Fruit fly (Drosophila melanogaster) whole organism, embryonic: Measurements from ENCODE around the gene CG33640.

Experiments
- BtbVII ChIP-seq: fragments of 200-800 bp; sonication (Bioruptor generic); optimal IDR thresholded peaks from 3 replicates; lab custom pipeline; 2017; ENCODE audit warnings: missing biosample characterization, mild to moderate bottlenecking, missing genetic modification characterization
- CG10147 ChIP-seq: fragments of 200-800 bp; sonication (Bioruptor generic); optimal IDR thresholded peaks from 2 replicates; lab custom pipeline; 2019; ENCODE audit warnings: missing biosample characterization, mild to moderate bottlenecking, missing genetic modification characterization, moderate library complexity
- CG10654 ChIP-seq: fragments of 200-800 bp; sonication (Bioruptor generic); optimal IDR thresholded peaks from 2 replicates; lab custom pipeline; 2016; ENCODE audit warnings: missing biosample characterization, missing genetic modification characterization
- CG11456 ChIP-seq: fragments of 200-800 bp; sonication (Bioruptor generic); IDR thresholded peaks from 3 replicates; pipeline ENCODE4 v1.3.6; 2022; ENCODE audit warnings: missing biosample characterization, missing genetic modification characterization
- CG11723 ChIP-seq: fragments of 200-800 bp; sonication (Bioruptor generic); optimal IDR thresholded peaks from 2 replicates; lab custom pipeline; 2017; ENCODE audit warnings: missing biosample characterization, mild to moderate bottlenecking, missing genetic modification characterization
- CG12104 ChIP-seq: fragments of 200-800 bp; sonication (Bioruptor generic); optimal IDR thresholded peaks from 3 replicates; lab custom pipeline; 2016; ENCODE audit warnings: missing biosample characterization, missing genetic modification characterization
- CG12219 ChIP-seq: fragments of 200-800 bp; sonication (Bioruptor generic); optimal IDR thresholded peaks from 3 replicates; lab custom pipeline; 2018; ENCODE audit warnings: missing biosample characterization, mild to moderate bottlenecking, missing genetic modification characterization
- CG12391 ChIP-seq: fragments of 200-800 bp; sonication (Bioruptor generic); optimal IDR thresholded peaks from 3 replicates; lab custom pipeline; 2018; ENCODE audit warnings: missing biosample characterization, mild to moderate bottlenecking, missing genetic modification characterization, moderate library complexity
- CG15479 ChIP-seq: fragments of 200-800 bp; sonication (Bioruptor generic); optimal IDR thresholded peaks from 3 replicates; lab custom pipeline; 2019; ENCODE audit warnings: missing biosample characterization, mild to moderate bottlenecking, missing genetic modification characterization, moderate library complexity
- CG17328 ChIP-seq: fragments of 200-800 bp; sonication (Bioruptor generic); IDR thresholded peaks from 2 replicates; pipeline ENCODE4 v1.3.6; 2022; ENCODE audit warnings: missing biosample characterization, missing genetic modification characterization
- CG17612 ChIP-seq: fragments of 200-800 bp; sonication (Bioruptor generic); IDR thresholded peaks from 2 replicates; pipeline ENCODE4 v1.3.6; 2022; ENCODE audit warnings: missing biosample characterization, missing genetic modification characterization
- CG18262 ChIP-seq: fragments of 200-800 bp; optimal IDR thresholded peaks from 3 replicates; lab custom pipeline; 2019; ENCODE audit warnings: missing biosample characterization, mild to moderate bottlenecking, missing genetic modification characterization, moderate library complexity
- CG1832 ChIP-seq: fragments of 200-800 bp; sonication (Bioruptor generic); optimal IDR thresholded peaks from 2 replicates; lab custom pipeline; 2017; ENCODE audit warnings: missing biosample characterization, mild to moderate bottlenecking, missing genetic modification characterization, inconsistent platforms
- CG18619 ChIP-seq: fragments of 200-800 bp; sonication (Bioruptor generic); optimal IDR thresholded peaks from 3 replicates; lab custom pipeline; 2017; ENCODE audit warnings: missing biosample characterization, mild to moderate bottlenecking, missing genetic modification characterization
- CG2199 ChIP-seq: fragments of 200-800 bp; sonication (Bioruptor generic); IDR thresholded peaks from 3 replicates; pipeline ENCODE4 v1.3.6; 2022; ENCODE audit warnings: missing biosample characterization, missing genetic modification characterization
- CG2875 ChIP-seq: fragments of 200-800 bp; sonication (Bioruptor generic); optimal IDR thresholded peaks from 2 replicates; lab custom pipeline; 2017; ENCODE audit warnings: missing biosample characterization, mild to moderate bottlenecking, missing genetic modification characterization, missing genetic modification reagents
- CG31224 ChIP-seq: fragments of 200-800 bp; sonication (Bioruptor generic); IDR thresholded peaks from 2 replicates; pipeline ENCODE4 v1.3.6; 2022; ENCODE audit warnings: missing biosample characterization, missing genetic modification characterization
- CG3281 ChIP-seq: fragments of 200-800 bp; sonication (Bioruptor generic); optimal IDR thresholded peaks from 3 replicates; lab custom pipeline; 2017; ENCODE audit warnings: missing biosample characterization, mild to moderate bottlenecking, missing genetic modification characterization
- CG33213 ChIP-seq: fragments of 200-800 bp; sonication (Bioruptor generic); optimal IDR thresholded peaks from 3 replicates; lab custom pipeline; 2016; ENCODE audit warnings: missing biosample characterization, missing genetic modification characterization
- CG4730 ChIP-seq: fragments of 200-800 bp; sonication (Bioruptor generic); IDR thresholded peaks from 2 replicates; pipeline ENCODE4 v1.3.6; 2022; ENCODE audit warnings: missing biosample characterization, missing genetic modification characterization
- CG5953 ChIP-seq: fragments of 200-800 bp; sonication (Bioruptor generic); IDR thresholded peaks from 2 replicates; pipeline ENCODE4 v1.3.6; 2022; ENCODE audit warnings: missing biosample characterization, missing genetic modification characterization
- CG6791 ChIP-seq: fragments of 200-800 bp; sonication (Bioruptor generic); IDR thresholded peaks from 3 replicates; pipeline ENCODE4 v1.3.6; 2022; ENCODE audit warnings: missing biosample characterization, missing genetic modification characterization; ENCODE audit not compliant: partially characterized antibody
- CG7357 ChIP-seq: fragments of 200-800 bp; sonication (Bioruptor generic); IDR thresholded peaks from 3 replicates; pipeline ENCODE4 v1.3.6; 2022; ENCODE audit warnings: missing biosample characterization, missing genetic modification characterization
- CG7745 ChIP-seq: fragments of 200-800 bp; sonication (Bioruptor generic); optimal IDR thresholded peaks from 2 replicates; lab custom pipeline; 2018; ENCODE audit warnings: missing biosample characterization, mild to moderate bottlenecking, missing genetic modification characterization, moderate library complexity
- CG8478 ChIP-seq: fragments of >200 bp; optimal IDR thresholded peaks from 2 replicates; lab custom pipeline; 2018
- CG9609 ChIP-seq: fragments of 200-800 bp; sonication (Bioruptor generic); optimal IDR thresholded peaks from 3 replicates; lab custom pipeline; 2016; ENCODE audit warnings: missing biosample characterization, missing genetic modification characterization
- Elba2 ChIP-seq: fragments of 200-800 bp; sonication (Bioruptor generic); optimal IDR thresholded peaks from 3 replicates; lab custom pipeline; 2016; ENCODE audit warnings: missing biosample characterization, missing genetic modification characterization
- HLHmδ ChIP-seq: fragments of 200-800 bp; sonication (Bioruptor generic); optimal IDR thresholded peaks from 2 replicates; lab custom pipeline; 2018; ENCODE audit warnings: missing biosample characterization, mild to moderate bottlenecking, missing genetic modification characterization, moderate library complexity
- Hmx ChIP-seq: fragments of 200-800 bp; sonication (Bioruptor generic); optimal IDR thresholded peaks from 2 replicates; lab custom pipeline; 2016; ENCODE audit warnings: missing biosample characterization, missing genetic modification characterization
- Lim3 ChIP-seq: fragments of 200-800 bp; sonication (Bioruptor generic); IDR thresholded peaks from 2 replicates; pipeline ENCODE4 v1.3.6; 2022; ENCODE audit warnings: missing biosample characterization, missing genetic modification characterization
- Med ChIP-seq: fragments of 200-800 bp; sonication (Bioruptor generic); peaks from one replicate; lab custom pipeline; 2016; ENCODE audit warnings: missing biosample characterization, missing genetic modification characterization, mild to moderate bottlenecking, inconsistent platforms, moderate library complexity
- Poxn ChIP-seq: fragments of 200-800 bp; sonication (Bioruptor generic); IDR thresholded peaks from 2 replicates; pipeline ENCODE4 v1.3.6; 2022; ENCODE audit warnings: missing biosample characterization, missing genetic modification characterization
- Ptx1 ChIP-seq: fragments of 200-800 bp; sonication (Bioruptor generic); IDR thresholded peaks from 2 replicates; pipeline ENCODE4 v1.3.6; 2022; ENCODE audit warnings: missing biosample characterization, missing genetic modification characterization
- Taf1 ChIP-seq: fragments of 200-800 bp; sonication (Bioruptor generic); IDR thresholded peaks from 2 replicates; pipeline ENCODE4 v1.3.6; 2022; ENCODE audit warnings: missing biosample characterization, missing genetic modification characterization
- ab ChIP-seq: fragments of 200-800 bp; sonication (Bioruptor generic); optimal IDR thresholded peaks from 2 replicates; lab custom pipeline; 2016; ENCODE audit warnings: missing biosample characterization, missing genetic modification characterization
- bowl ChIP-seq: fragments of 200-800 bp; sonication (Bioruptor generic); IDR thresholded peaks from 2 replicates; pipeline ENCODE4 v1.3.6; 2022; ENCODE audit warnings: missing biosample characterization, missing genetic modification characterization
- btn ChIP-seq: fragments of 200-800 bp; sonication (Bioruptor generic); optimal IDR thresholded peaks from 2 replicates; lab custom pipeline; 2016; ENCODE audit warnings: missing biosample characterization, missing genetic modification characterization
- chinmo ChIP-seq: fragments of 200-800 bp; sonication (Bioruptor generic); IDR thresholded peaks from 4 replicates; pipeline ENCODE4 v1.3.6; 2022; ENCODE audit warnings: missing biosample characterization, missing genetic modification characterization; ENCODE audit not compliant: partially characterized antibody
- chn ChIP-seq: fragments of 200-800 bp; sonication (Bioruptor generic); optimal IDR thresholded peaks from 2 replicates; lab custom pipeline; 2016; ENCODE audit warnings: missing biosample characterization, missing genetic modification characterization
- cwo ChIP-seq: fragments of 200-800 bp; sonication (Bioruptor generic); optimal IDR thresholded peaks from 3 replicates; lab custom pipeline; 2017; ENCODE audit warnings: missing biosample characterization, missing genetic modification characterization, mild to moderate bottlenecking, moderate library complexity, missing genetic modification reagents
- fru ChIP-seq: fragments of >200 bp; optimal IDR thresholded peaks from 2 replicates; lab custom pipeline; 2017
- grau ChIP-seq: fragments of 200-800 bp; optimal IDR thresholded peaks from 3 replicates; lab custom pipeline; 2019; ENCODE audit warnings: missing biosample characterization, mild to moderate bottlenecking, missing genetic modification characterization, moderate library complexity
- gt ChIP-seq: fragments of 200-800 bp; sonication (Bioruptor generic); IDR thresholded peaks from 2 replicates; pipeline ENCODE4 v1.3.6; 2022; ENCODE audit warnings: missing biosample characterization, missing genetic modification characterization
- hb ChIP-seq: fragments of 200-800 bp; sonication (Bioruptor generic); IDR thresholded peaks from 3 replicates; pipeline ENCODE4 v1.3.6; 2022; ENCODE audit warnings: missing biosample characterization, missing genetic modification characterization; ENCODE audit not compliant: partially characterized antibody
- lilli ChIP-seq: fragments of 200-800 bp; sonication (Bioruptor generic); optimal IDR thresholded peaks from 3 replicates; lab custom pipeline; 2016; ENCODE audit warnings: missing biosample characterization, missing genetic modification characterization
- odd ChIP-seq: fragments of 200-800 bp; sonication (Bioruptor generic); optimal IDR thresholded peaks from 2 replicates; lab custom pipeline; 2017; ENCODE audit warnings: missing biosample characterization, mild to moderate bottlenecking, missing genetic modification characterization
- psq ChIP-seq: fragments of 200-800 bp; sonication (Bioruptor generic); optimal IDR thresholded peaks from 2 replicates; lab custom pipeline; 2017; ENCODE audit warnings: missing biosample characterization, missing genetic modification characterization
- sima ChIP-seq: fragments of 200-800 bp; sonication (Bioruptor generic); optimal IDR thresholded peaks from 2 replicates; lab custom pipeline; 2016; ENCODE audit warnings: missing biosample characterization, missing genetic modification characterization
- tap ChIP-seq: fragments of 200-800 bp; optimal IDR thresholded peaks from 3 replicates; lab custom pipeline; 2019; ENCODE audit warnings: missing biosample characterization, mild to moderate bottlenecking, missing genetic modification characterization, moderate library complexity
- tgo ChIP-seq: fragments of 200-800 bp; sonication (Bioruptor generic); IDR thresholded peaks from 3 replicates; pipeline ENCODE4 v1.3.6; 2022; ENCODE audit warnings: missing biosample characterization, missing genetic modification characterization
- tx ChIP-seq: fragments of 200-800 bp; sonication (Bioruptor generic); optimal IDR thresholded peaks from 2 replicates; lab custom pipeline; 2016; ENCODE audit warnings: missing biosample characterization, missing genetic modification characterization

The CG33640 gene

DNA sequence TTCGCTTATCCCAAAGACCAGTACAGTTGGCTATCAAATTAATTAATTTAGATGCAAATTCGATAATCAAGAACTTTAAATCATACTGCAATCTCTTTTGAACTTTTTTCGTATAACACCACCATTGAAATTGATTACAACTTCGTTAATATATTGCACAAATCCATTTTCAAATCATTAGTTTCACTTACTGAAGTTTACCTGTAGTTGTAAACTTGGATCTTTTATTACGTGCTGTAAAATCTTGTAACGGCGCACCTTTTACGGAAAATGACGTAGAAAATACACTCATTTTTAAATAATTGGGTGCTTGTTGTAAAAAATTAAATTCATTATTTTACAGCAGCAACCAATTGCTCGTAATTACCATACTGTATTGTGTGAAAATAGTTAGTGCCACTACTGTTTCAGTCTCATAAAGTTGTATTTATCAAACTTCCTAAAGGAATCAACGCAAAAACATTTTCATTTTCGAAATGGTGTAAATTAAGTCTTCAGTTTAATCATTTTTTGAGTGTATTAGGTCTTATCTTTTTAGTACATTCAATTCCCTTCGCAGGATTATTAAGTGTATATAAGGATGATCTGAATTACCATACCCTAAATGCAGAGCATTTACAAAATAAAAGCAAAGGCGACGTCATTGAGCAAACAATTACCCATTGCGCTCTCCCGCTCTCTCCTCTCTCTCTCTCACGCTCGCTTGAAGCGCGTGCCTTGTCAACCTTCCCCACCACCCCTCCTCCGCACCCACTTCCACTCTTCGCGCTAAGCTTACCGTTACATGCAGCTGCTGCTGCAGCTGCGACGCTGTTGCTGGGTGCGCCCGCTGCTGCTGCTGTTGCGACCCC is 15.2 kb upstream of the CG33640 start (continued):
- peak; percentile 61; the same call in 1 of the 2 replicates for TF ChIP-seq Ptx1 (GFP tag; lab: Robert Waterston, UW)
- no peak for TF ChIP-seq Poxn (GFP tag; lab: Robert Waterston, UW)
- no peak for TF ChIP-seq CG8478
- no peak for TF ChIP-seq CG7357 (GFP tag; lab: Robert Waterston, UW)
- TF ChIP-seq tap, result peak; percentile 4
- TF ChIP-seq CG1832 (GFP tag; lab: Kevin White, UChicago), result peak; percentile 18
- TF ChIP-seq btn (GFP tag; lab: Kevin White, UChicago), result peak; percentile 30
- TF ChIP-seq tgo, result peak; percentile 55; the same call in 2 of the 3 replicates
- TF ChIP-seq gt, result no peak
- no peak for TF ChIP-seq hb (GFP tag; lab: Robert Waterston, UW)
- TF ChIP-seq BtbVII (GFP tag; lab: Kevin White, UChicago), result no peak
- TF ChIP-seq Elba2 (GFP tag; lab: Kevin White, UChicago), result no peak
- TF ChIP-seq CG18619 (GFP tag; lab: Kevin White, UChicago), result peak; percentile 16
- TF ChIP-seq grau (tag; lab: Kevin White, UChicago), result peak; percentile 87
- peak; percentile 73; the same call in 1 of the 3 replicates for TF ChIP-seq CG2199 (GFP tag; lab: Robert Waterston, UW)
- TF ChIP-seq Med (GFP tag; lab: Kevin White, UChicago), result peak; percentile 84
- no peak for TF ChIP-seq CG6791 (GFP tag; lab: Robert Waterston, UW)
- TF ChIP-seq CG12391 (tag; lab: Kevin White, UChicago), result peak; percentile 41
- no peak for TF ChIP-seq CG12104 (GFP tag; lab: Kevin White, UChicago)
- TF ChIP-seq CG11723, result no peak
- TF ChIP-seq CG15479 (GFP tag; lab: Kevin White, UChicago), result no peak
- peak; percentile 70; the same call in 1 of the 2 replicates for TF ChIP-seq bowl
- no peak for TF ChIP-seq sima (GFP tag; lab: Kevin White, UChicago)
- no peak for TF ChIP-seq Lim3 (GFP tag; lab: Robert Waterston, UW)
- no peak for TF ChIP-seq CG17612 (GFP tag; lab: Robert Waterston, UW)
- no peak for TF ChIP-seq chn (GFP tag; lab: Kevin White, UChicago)
- no peak for TF ChIP-seq cwo (GFP tag; lab: Kevin White, UChicago)
- TF ChIP-seq CG9609 (GFP tag; lab: Kevin White, UChicago), result no peak
- TF ChIP-seq Hmx (GFP tag; lab: Kevin White, UChicago), result no peak
- no peak for TF ChIP-seq CG17328
- TF ChIP-seq CG12219 (GFP tag; lab: Kevin White, UChicago), result peak; percentile 18
- no peak for TF ChIP-seq chinmo (GFP tag; lab: Robert Waterston, UW)
- peak; percentile 33 for TF ChIP-seq lilli
- no peak for TF ChIP-seq Taf1 (GFP tag; lab: Robert Waterston, UW)
- no peak for TF ChIP-seq tx (GFP tag; lab: Kevin White, UChicago)
- TF ChIP-seq CG11456 (GFP tag; lab: Robert Waterston, UW), result no peak
- TF ChIP-seq fru, result no peak
- TF ChIP-seq CG7745 (tag; lab: Kevin White, UChicago), result no peak
- TF ChIP-seq CG3281 (GFP tag; lab: Kevin White, UChicago), result peak; percentile 47
- no peak for TF ChIP-seq psq (GFP tag; lab: Kevin White, UChicago)
- TF ChIP-seq CG31224 (GFP tag; lab: Robert Waterston, UW), result no peak
- no peak for TF ChIP-seq odd (GFP tag; lab: Kevin White, UChicago)
- no peak for TF ChIP-seq CG10147 (GFP tag; lab: Kevin White, UChicago)
- TF ChIP-seq CG2875, result no peak
- TF ChIP-seq CG10654 (GFP tag; lab: Kevin White, UChicago), result no peak
- TF ChIP-seq ab, result no peak
- peak; percentile 18 for TF ChIP-seq CG18262
- TF ChIP-seq CG4730, result peak; percentile 37
- TF ChIP-seq HLHmδ (GFP tag; lab: Kevin White, UChicago), result peak; percentile 27
- TF ChIP-seq CG5953 (GFP tag; lab: Robert Waterston, UW), result no peak
- TF ChIP-seq CG33213 (GFP tag; lab: Kevin White, UChicago), result no peak
